Fruit fly (Drosophila melanogaster) whole organism, pupa: ENCODE results near the gene CG6567.

ENCODE experiments used
- CG8159 ChIP-seq: fragments of 200-800 bp; sonication (Bioruptor generic); optimal IDR thresholded peaks from 3 replicates; lab custom pipeline; 2018; ENCODE audit warnings: missing biosample characterization, mild to moderate bottlenecking, missing genetic modification characterization, moderate library complexity
- EcR ChIP-seq: fragments of 200-800 bp; sonication (Bioruptor generic); optimal IDR thresholded peaks from 3 replicates; lab custom pipeline; 2019; ENCODE audit warnings: missing biosample characterization, missing genetic modification characterization, mild to moderate bottlenecking, moderate library complexity, missing genetic modification reagents
- Ets98B ChIP-seq: fragments of 200-800 bp; sonication (Bioruptor generic); IDR thresholded peaks from 2 replicates; pipeline ENCODE4 v1.3.6; 2022; ENCODE audit warnings: missing biosample characterization, missing genetic modification characterization
- fd96Ca ChIP-seq: fragments of 200-800 bp; sonication (Bioruptor generic); IDR thresholded peaks from 3 replicates; pipeline ENCODE4 v1.3.6; 2022; ENCODE audit warnings: missing biosample characterization, missing genetic modification characterization
- gl ChIP-seq: fragments of 200-800 bp; sonication (Bioruptor generic); optimal IDR thresholded peaks from 2 replicates; lab custom pipeline; 2018; ENCODE audit warnings: missing biosample characterization, mild to moderate bottlenecking, missing genetic modification characterization

DNA sequence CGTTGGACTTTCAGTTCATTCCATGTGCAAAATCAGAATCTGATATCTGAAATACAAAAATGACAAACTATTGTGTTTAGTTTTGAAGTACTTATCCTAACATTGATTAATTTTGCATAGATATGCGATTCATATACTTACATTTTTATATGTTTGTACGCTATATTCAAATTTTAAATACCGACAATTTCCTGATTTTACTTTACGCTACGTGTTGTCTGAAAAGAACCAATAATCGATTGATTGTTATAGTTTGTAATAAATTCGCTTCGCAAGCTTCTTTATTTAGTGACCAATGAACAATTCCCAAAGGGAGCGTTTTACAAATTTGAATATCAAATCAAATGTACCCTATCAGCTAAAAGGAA lies 35.3 kb upstream of the CG6567 start, which contains the start of gene Ak3:
- TF ChIP-seq EcR (GFP tag; lab: Kevin White, UChicago) (no peak), CG8159 (tag; lab: Kevin White, UChicago) (no peak), fd96Ca (GFP tag; lab: Robert Waterston, UW) (no peak), gl (tag; lab: Kevin White, UChicago) (no peak), Ets98B (no peak)
